Worm (Caenorhabditis elegans) whole organism, young adult: ENCODE data around the gene inpp-4B.

Experiments
- D2030.7 ChIP-seq: fragments of 200-800 bp; sonication (Bioruptor generic); IDR thresholded peaks from 2 replicates; pipeline ENCODE4 v1.3.6; 2022; ENCODE audit warnings: missing genetic modification reagents, missing genetic modification characterization, missing compliant biosample characterization
- F23B12.7 ChIP-seq: sonication (generic microtip); optimal IDR thresholded peaks from 2 replicates; lab custom pipeline; 2017; ENCODE audit warnings: missing genetic modification characterization, mild to moderate bottlenecking, missing compliant biosample characterization, antibody characterized with exemption, moderate library complexity; ENCODE audit not compliant: insufficient read depth
- F33H1.4 ChIP-seq: fragments of 200-800 bp; sonication (Bioruptor generic); IDR thresholded peaks from 2 replicates; pipeline ENCODE4 v1.3.6; 2022; ENCODE audit warnings: missing genetic modification reagents, missing genetic modification characterization, missing compliant biosample characterization
- F39B2.1 ChIP-seq: fragments of 200-800 bp; sonication (Bioruptor generic); IDR thresholded peaks from 2 replicates; pipeline ENCODE4 v1.3.6; 2022; ENCODE audit warnings: missing genetic modification reagents, missing genetic modification characterization, missing compliant biosample characterization
- F52B5.7 ChIP-seq: sonication (generic microtip); optimal IDR thresholded peaks from 2 replicates; lab custom pipeline; 2016; ENCODE audit warnings: mild to moderate bottlenecking, missing genetic modification characterization, missing compliant biosample characterization
- F57C9.4 ChIP-seq: sonication (generic microtip); optimal IDR thresholded peaks from 2 replicates; lab custom pipeline; 2017; ENCODE audit warnings: mild to moderate bottlenecking, missing genetic modification characterization, missing compliant biosample characterization
- K11D2.4 ChIP-seq: fragments of 200-800 bp; sonication (Bioruptor generic); IDR thresholded peaks from 2 replicates; pipeline ENCODE4 v1.3.6; 2022; ENCODE audit warnings: missing genetic modification reagents, missing genetic modification characterization, missing compliant biosample characterization
- T07F8.4 ChIP-seq: sonication (generic microtip); optimal IDR thresholded peaks from 2 replicates; lab custom pipeline; 2016; ENCODE audit warnings: mild to moderate bottlenecking, missing genetic modification characterization, moderate library complexity, missing compliant biosample characterization
- Y56A3A.18 ChIP-seq: fragments of 200-800 bp; sonication (Bioruptor generic); IDR thresholded peaks from 2 replicates; pipeline ENCODE4 v1.3.6; 2022; ENCODE audit warnings: missing genetic modification reagents, missing genetic modification characterization, missing compliant biosample characterization
- Y67H2A.10 ChIP-seq: fragments of 200-800 bp; sonication (Bioruptor generic); conservative IDR thresholded peaks from 2 replicates; pipeline ENCODE4 v1.3.6; 2022; ENCODE audit warnings: missing genetic modification reagents, missing genetic modification characterization, missing compliant biosample characterization
- ama-1 ChIP-seq, 3 experiments: fragments of 150-350 bp in 1 of 3; sonication (generic microtip) in 2 of 3; optimal IDR thresholded peaks; 2 replicates each; lab custom pipeline; 2014 to 2018; ENCODE audit warnings: missing biosample characterization in 2 of 3, missing genetic modification characterization in 2 of 3, missing genetic modification reagents in 2 of 3
- chd-7 ChIP-seq: sonication (generic microtip); optimal IDR thresholded peaks from 2 replicates; lab custom pipeline; 2016; ENCODE audit warnings: mild to moderate bottlenecking, missing genetic modification characterization, moderate library complexity, missing compliant biosample characterization
- dox-1 ChIP-seq: fragments of 200-800 bp; sonication (Bioruptor generic); IDR thresholded peaks from 2 replicates; pipeline ENCODE4 v1.3.6; 2022; ENCODE audit warnings: missing genetic modification reagents, missing genetic modification characterization, missing compliant biosample characterization
- dpff-1 ChIP-seq: sonication (generic microtip); optimal IDR thresholded peaks from 2 replicates; lab custom pipeline; 2017; ENCODE audit warnings: mild to moderate bottlenecking, missing genetic modification characterization, missing compliant biosample characterization
- egl-18 ChIP-seq: fragments of 200-800 bp; sonication (Bioruptor generic); IDR thresholded peaks from 2 replicates; pipeline ENCODE4 v1.3.6; 2022; ENCODE audit warnings: missing genetic modification reagents, missing genetic modification characterization, missing compliant biosample characterization
- ets-4 ChIP-seq: fragments of 200-800 bp; sonication (Bioruptor generic); optimal IDR thresholded peaks from 2 replicates; lab custom pipeline; 2018; ENCODE audit warnings: mild to moderate bottlenecking, missing genetic modification characterization, missing compliant biosample characterization
- fkh-3 ChIP-seq: sonication (generic microtip); optimal IDR thresholded peaks from 2 replicates; lab custom pipeline; 2016; ENCODE audit warnings: mild to moderate bottlenecking, missing genetic modification characterization, missing compliant biosample characterization
- gei-17 ChIP-seq: fragments of 200-800 bp; sonication (Bioruptor generic); optimal IDR thresholded peaks from 2 replicates; lab custom pipeline; 2018; ENCODE audit warnings: mild to moderate bottlenecking, missing genetic modification characterization, missing compliant biosample characterization
- hlh-12 ChIP-seq: sonication (generic microtip); optimal IDR thresholded peaks from 2 replicates; lab custom pipeline; 2016; ENCODE audit warnings: missing genetic modification characterization, missing compliant biosample characterization
- hmg-1.2 ChIP-seq: fragments of 200-800 bp; sonication (Bioruptor generic); IDR thresholded peaks from 2 replicates; pipeline ENCODE4 v1.3.6; 2022; ENCODE audit warnings: missing genetic modification reagents, missing genetic modification characterization, missing compliant biosample characterization
- hmg-20 ChIP-seq: fragments of 200-800 bp; sonication (Bioruptor generic); IDR thresholded peaks from 2 replicates; pipeline ENCODE4 v1.3.6; 2022; ENCODE audit warnings: missing genetic modification reagents, missing genetic modification characterization, missing compliant biosample characterization
- hsf-1 ChIP-seq: fragments of 200-800 bp; sonication (Bioruptor generic); IDR thresholded peaks from 2 replicates; pipeline ENCODE4 v1.3.6; 2022; ENCODE audit warnings: missing genetic modification reagents, missing genetic modification characterization, missing compliant biosample characterization
- lir-1 ChIP-seq: fragments of 200-800 bp; sonication (Bioruptor generic); conservative IDR thresholded peaks from 2 replicates; pipeline ENCODE4 v1.3.6; 2022; ENCODE audit warnings: missing genetic modification reagents, missing genetic modification characterization, missing compliant biosample characterization
- lsl-1 ChIP-seq: fragments of 200-800 bp; sonication (Bioruptor generic); optimal IDR thresholded peaks from 2 replicates; lab custom pipeline; 2018; ENCODE audit warnings: mild to moderate bottlenecking, missing genetic modification characterization, moderate library complexity, missing compliant biosample characterization
- madf-10 ChIP-seq: sonication (generic microtip); optimal IDR thresholded peaks from 2 replicates; lab custom pipeline; 2016; ENCODE audit warnings: mild to moderate bottlenecking, missing genetic modification characterization, missing compliant biosample characterization
- mcd-1 ChIP-seq: fragments of 200-800 bp; sonication (Bioruptor generic); IDR thresholded peaks from 2 replicates; pipeline ENCODE4 v1.3.6; 2022; ENCODE audit warnings: missing genetic modification reagents, missing genetic modification characterization, missing compliant biosample characterization
- mel-28 ChIP-seq: sonication (generic microtip); optimal IDR thresholded peaks from 2 replicates; lab custom pipeline; 2016; ENCODE audit warnings: borderline replicate concordance, mild to moderate bottlenecking, missing genetic modification characterization, missing compliant biosample characterization
- nfya-1 ChIP-seq: sonication (generic microtip); optimal IDR thresholded peaks from 2 replicates; lab custom pipeline; 2017; ENCODE audit warnings: antibody characterized with exemption, missing compliant biosample characterization, missing genetic modification characterization, borderline replicate concordance; ENCODE audit not compliant: insufficient read depth
- nhr-80 ChIP-seq: sonication (generic microtip); optimal IDR thresholded peaks from 2 replicates; lab custom pipeline; 2016; ENCODE audit warnings: missing genetic modification characterization, missing compliant biosample characterization
- repo-1 ChIP-seq: sonication (generic microtip); optimal IDR thresholded peaks from 2 replicates; lab custom pipeline; 2017; ENCODE audit warnings: mild to moderate bottlenecking, missing genetic modification characterization, missing compliant biosample characterization
- rpc-1 ChIP-seq, 2 experiments: fragments of 150-350 bp in 1 of 2; sonication (generic microtip) in 1 of 2; optimal IDR thresholded peaks; 2 replicates each; lab custom pipeline; 2014 to 2018; ENCODE audit warnings: missing biosample characterization in 1 of 2, missing genetic modification characterization in 1 of 2, missing genetic modification reagents in 1 of 2, missing genotype in 1 of 2
- sdz-38 ChIP-seq: sonication (generic microtip); optimal IDR thresholded peaks from 2 replicates; lab custom pipeline; 2016; ENCODE audit warnings: missing genotype, missing genetic modification characterization, missing compliant biosample characterization
- tlf-1 ChIP-seq: fragments of 200-800 bp; sonication (Bioruptor generic); optimal IDR thresholded peaks from 2 replicates; lab custom pipeline; 2018; ENCODE audit warnings: mild to moderate bottlenecking, missing genetic modification characterization, missing compliant biosample characterization
- unc-62 ChIP-seq: fragments of 150-350 bp; optimal IDR thresholded peaks from 2 replicates; lab custom pipeline; 2014; ENCODE audit warnings: missing biosample characterization, missing genetic modification reagents, missing genetic modification characterization
- xnd-1 ChIP-seq: sonication (generic microtip); optimal IDR thresholded peaks from 2 replicates; lab custom pipeline; 2016; ENCODE audit warnings: missing genotype, missing genetic modification reagents, missing genetic modification characterization, missing compliant biosample characterization
- zim-3 ChIP-seq: sonication (generic microtip); optimal IDR thresholded peaks from 2 replicates; lab custom pipeline; 2017; ENCODE audit warnings: mild to moderate bottlenecking, missing genetic modification characterization, moderate library complexity, missing compliant biosample characterization
- ztf-18 ChIP-seq: sonication (generic microtip); optimal IDR thresholded peaks from 2 replicates; lab custom pipeline; 2016; ENCODE audit warnings: missing genotype, mild to moderate bottlenecking, missing genetic modification characterization, missing compliant biosample characterization

Gene inpp-4B

ce11 chrIII:10266824-10267223, at the start of gene inpp-4B:
Gene inpp-4B, minus strand, starts transcription at chrIII:10266877.
- TF ChIP-seq ztf-18, result peak; percentile 85
- TF ChIP-seq mcd-1, result peak; percentile 58
- peak; percentile 17; the same call in 1 of the 2 replicates for TF ChIP-seq dox-1 (GFP tag; lab: Robert Waterston, UW)

ce11 chrIII:10314234-10314633, 47.6 kb upstream of the inpp-4B start:
- TF ChIP-seq F57C9.4 (tag; lab: Kevin White, UChicago) (no peak), nhr-80 (tag; lab: Kevin White, UChicago) (peak; percentile 24), ztf-18 (peak; percentile 0), D2030.7 (GFP tag; lab: Robert Waterston, UW) (no peak), rpc-1 (optimal IDR thresholded peaks at IDR 0.05; lab: Kevin White, UChicago) (no peak), rpc-1 (tag; optimal IDR thresholded peaks at IDR 0.05; lab: Kevin White, UChicago) (no peak), Y56A3A.18 (no peak), F39B2.1 (GFP tag; lab: Robert Waterston, UW) (no peak)

ce11 chrIII:10311016-10311415, 44.3 kb upstream of the inpp-4B start, which contains the start of gene T07A5.7:
Gene T07A5.7, minus strand, starts transcription at chrIII:10311116.
- TF ChIP-seq hmg-20 (GFP tag; lab: Robert Waterston, UW) (no peak), ets-4 (GFP tag; lab: Kevin White, UChicago) (no peak), xnd-1 (tag; lab: Kevin White, UChicago) (no peak), F23B12.7 (no peak), hmg-1.2 (no peak), unc-62 (GFP tag; lab: Kevin White, UChicago) (no peak), sdz-38 (tag; lab: Kevin White, UChicago) (no peak), chd-7 (tag; lab: Kevin White, UChicago) (no peak), dpff-1 (tag; lab: Kevin White, UChicago) (no peak), hsf-1 (no peak), zim-3 (tag; lab: Kevin White, UChicago) (no peak)

- TF ChIP-seq hlh-12 (tag; lab: Kevin White, UChicago) (no peak), dox-1 (GFP tag; lab: Robert Waterston, UW) (no peak), ama-1 (optimal IDR thresholded peaks at IDR 0.05; lab: Kevin White, UChicago) (no peak), ama-1 (GFP tag; optimal IDR thresholded peaks at IDR 0.05; lab: Kevin White, UChicago) (no peak), mel-28 (tag; lab: Kevin White, UChicago) (no peak), dpff-1 (tag; lab: Kevin White, UChicago) (no peak), fkh-3 (no peak), lir-1 (GFP tag; lab: Robert Waterston, UW) (no peak), T07F8.4 (no peak), hsf-1 (no peak), F52B5.7 (tag; lab: Kevin White, UChicago) (no peak), Y67H2A.10 (GFP tag; lab: Robert Waterston, UW) (no peak), madf-10 (tag; lab: Kevin White, UChicago) (no peak), F33H1.4 (GFP tag; lab: Robert Waterston, UW) (no peak), K11D2.4 (no peak), lsl-1 (GFP tag; lab: Kevin White, UChicago) (no peak), repo-1 (tag; lab: Kevin White, UChicago) (no peak), egl-18 (no peak), tlf-1 (no peak), gei-17 (GFP tag; lab: Kevin White, UChicago) (no peak), nfya-1 (tag; lab: Kevin White, UChicago) (no peak)
Measured at ce11 chrIII:10306049-10306448, 39.4 kb upstream of the inpp-4B start, which contains the start of gene T07A5.1. Gene T07A5.1, minus strand, starts transcription at chrIII:10306197.
